Worm (Caenorhabditis elegans) whole organism, young adult: ENCODE measurements around the gene cwp-4.
A peak's percentile ranks its signal among the peaks of the same experiment; 100 is the strongest.

ENCODE experiments used
- C06A6.2 ChIP-seq: fragments of 200-800 bp; sonication (Bioruptor generic); conservative IDR thresholded peaks from 2 replicates; pipeline ENCODE4 v1.3.6; 2022; ENCODE audit warnings: missing genetic modification characterization, missing compliant biosample characterization
- C17E4.6 ChIP-seq: fragments of 200-800 bp; sonication (Bioruptor generic); IDR thresholded peaks from 2 replicates; pipeline ENCODE4 v1.3.6; 2022; ENCODE audit warnings: missing genetic modification reagents, missing genetic modification characterization, missing compliant biosample characterization
- D2030.7 ChIP-seq: fragments of 200-800 bp; sonication (Bioruptor generic); IDR thresholded peaks from 2 replicates; pipeline ENCODE4 v1.3.6; 2022; ENCODE audit warnings: missing genetic modification reagents, missing genetic modification characterization, missing compliant biosample characterization
- F33H1.4 ChIP-seq: fragments of 200-800 bp; sonication (Bioruptor generic); IDR thresholded peaks from 2 replicates; pipeline ENCODE4 v1.3.6; 2022; ENCODE audit warnings: missing genetic modification reagents, missing genetic modification characterization, missing compliant biosample characterization
- F57A8.1 ChIP-seq: fragments of 200-800 bp; sonication (Bioruptor generic); optimal IDR thresholded peaks from 2 replicates; lab custom pipeline; 2018; ENCODE audit warnings: mild to moderate bottlenecking, missing genetic modification characterization, moderate library complexity, missing compliant biosample characterization
- K11D2.4 ChIP-seq: fragments of 200-800 bp; sonication (Bioruptor generic); IDR thresholded peaks from 2 replicates; pipeline ENCODE4 v1.3.6; 2022; ENCODE audit warnings: missing genetic modification reagents, missing genetic modification characterization, missing compliant biosample characterization
- Y56A3A.18 ChIP-seq: fragments of 200-800 bp; sonication (Bioruptor generic); IDR thresholded peaks from 2 replicates; pipeline ENCODE4 v1.3.6; 2022; ENCODE audit warnings: missing genetic modification reagents, missing genetic modification characterization, missing compliant biosample characterization
- Y67H2A.10 ChIP-seq: fragments of 200-800 bp; sonication (Bioruptor generic); conservative IDR thresholded peaks from 2 replicates; pipeline ENCODE4 v1.3.6; 2022; ENCODE audit warnings: missing genetic modification reagents, missing genetic modification characterization, missing compliant biosample characterization
- aptf-2 ChIP-seq: fragments of 200-800 bp; sonication (Bioruptor generic); conservative IDR thresholded peaks from 2 replicates; pipeline ENCODE4 v1.3.6; 2022; ENCODE audit warnings: missing genetic modification reagents, missing genetic modification characterization, missing compliant biosample characterization
- attf-3 ChIP-seq: fragments of 200-800 bp; sonication (Bioruptor generic); conservative IDR thresholded peaks from 2 replicates; pipeline ENCODE4 v1.3.6; 2022; ENCODE audit warnings: missing genetic modification reagents, missing genetic modification characterization, missing compliant biosample characterization
- attf-6 ChIP-seq: fragments of 200-800 bp; sonication (Bioruptor generic); IDR thresholded peaks from 2 replicates; pipeline ENCODE4 v1.3.6; 2022; ENCODE audit warnings: missing genetic modification reagents, missing genetic modification characterization, missing compliant biosample characterization
- bed-2 ChIP-seq: fragments of 200-800 bp; sonication (Bioruptor generic); IDR thresholded peaks from 2 replicates; pipeline ENCODE4 v1.3.6; 2022; ENCODE audit warnings: missing genetic modification reagents, missing genetic modification characterization, missing compliant biosample characterization
- cebp-2 ChIP-seq: fragments of 200-800 bp; sonication (Bioruptor generic); IDR thresholded peaks from 2 replicates; pipeline ENCODE4 v1.3.6; 2022; ENCODE audit warnings: missing genetic modification characterization, missing compliant biosample characterization
- ceh-100 ChIP-seq: fragments of 200-800 bp; sonication (Bioruptor generic); IDR thresholded peaks from 2 replicates; pipeline ENCODE4 v1.3.6; 2022; ENCODE audit warnings: missing genetic modification reagents, missing genetic modification characterization, missing compliant biosample characterization
- ceh-27 ChIP-seq: fragments of 200-800 bp; sonication (Bioruptor generic); optimal IDR thresholded peaks from 2 replicates; lab custom pipeline; 2018; ENCODE audit warnings: mild to moderate bottlenecking, missing genetic modification characterization, moderate library complexity, missing compliant biosample characterization
- ceh-40 ChIP-seq: fragments of 200-800 bp; sonication (Bioruptor generic); IDR thresholded peaks from 2 replicates; pipeline ENCODE4 v1.3.6; 2022; ENCODE audit warnings: missing genetic modification characterization, missing compliant biosample characterization
- ceh-58 ChIP-seq: fragments of 200-800 bp; sonication (Bioruptor generic); IDR thresholded peaks from 2 replicates; pipeline ENCODE4 v1.3.6; 2022; ENCODE audit warnings: missing genetic modification characterization, missing compliant biosample characterization
- ceh-91 ChIP-seq: fragments of 200-800 bp; sonication (Bioruptor generic); IDR thresholded peaks from 2 replicates; pipeline ENCODE4 v1.3.6; 2022; ENCODE audit warnings: missing genetic modification reagents, missing genetic modification characterization, missing compliant biosample characterization
- dox-1 ChIP-seq: fragments of 200-800 bp; sonication (Bioruptor generic); IDR thresholded peaks from 2 replicates; pipeline ENCODE4 v1.3.6; 2022; ENCODE audit warnings: missing genetic modification reagents, missing genetic modification characterization, missing compliant biosample characterization
- egl-18 ChIP-seq: fragments of 200-800 bp; sonication (Bioruptor generic); IDR thresholded peaks from 2 replicates; pipeline ENCODE4 v1.3.6; 2022; ENCODE audit warnings: missing genetic modification reagents, missing genetic modification characterization, missing compliant biosample characterization
- egrh-3 ChIP-seq: fragments of 200-800 bp; sonication (Bioruptor generic); IDR thresholded peaks from 2 replicates; pipeline ENCODE4 v1.3.6; 2022; ENCODE audit warnings: missing genetic modification reagents, missing genetic modification characterization, missing compliant biosample characterization
- ekl-4 ChIP-seq: fragments of 200-800 bp; sonication (Bioruptor generic); IDR thresholded peaks from 2 replicates; pipeline ENCODE4 v1.3.6; 2022; ENCODE audit warnings: missing genetic modification reagents, missing genetic modification characterization, missing compliant biosample characterization
- ets-4 ChIP-seq: fragments of 200-800 bp; sonication (Bioruptor generic); optimal IDR thresholded peaks from 2 replicates; lab custom pipeline; 2018; ENCODE audit warnings: mild to moderate bottlenecking, missing genetic modification characterization, missing compliant biosample characterization
- fkh-3 ChIP-seq: sonication (generic microtip); optimal IDR thresholded peaks from 2 replicates; lab custom pipeline; 2016; ENCODE audit warnings: mild to moderate bottlenecking, missing genetic modification characterization, missing compliant biosample characterization
- gei-17 ChIP-seq: fragments of 200-800 bp; sonication (Bioruptor generic); optimal IDR thresholded peaks from 2 replicates; lab custom pipeline; 2018; ENCODE audit warnings: mild to moderate bottlenecking, missing genetic modification characterization, missing compliant biosample characterization
- hmg-1.2 ChIP-seq: fragments of 200-800 bp; sonication (Bioruptor generic); IDR thresholded peaks from 2 replicates; pipeline ENCODE4 v1.3.6; 2022; ENCODE audit warnings: missing genetic modification reagents, missing genetic modification characterization, missing compliant biosample characterization
- hmg-20 ChIP-seq: fragments of 200-800 bp; sonication (Bioruptor generic); IDR thresholded peaks from 2 replicates; pipeline ENCODE4 v1.3.6; 2022; ENCODE audit warnings: missing genetic modification reagents, missing genetic modification characterization, missing compliant biosample characterization
- hsf-1 ChIP-seq: fragments of 200-800 bp; sonication (Bioruptor generic); IDR thresholded peaks from 2 replicates; pipeline ENCODE4 v1.3.6; 2022; ENCODE audit warnings: missing genetic modification reagents, missing genetic modification characterization, missing compliant biosample characterization
- lag-1 ChIP-seq: fragments of 200-800 bp; sonication (Bioruptor generic); IDR thresholded peaks from 2 replicates; pipeline ENCODE4 v1.3.6; 2022; ENCODE audit warnings: missing genetic modification reagents, missing genetic modification characterization, missing compliant biosample characterization
- let-526 ChIP-seq: fragments of 200-800 bp; sonication (Bioruptor generic); IDR thresholded peaks from 2 replicates; pipeline ENCODE4 v1.3.6; 2022; ENCODE audit warnings: missing genetic modification reagents, missing genetic modification characterization, missing compliant biosample characterization
- lin-26 ChIP-seq: fragments of 200-800 bp; sonication (Bioruptor generic); IDR thresholded peaks from 2 replicates; pipeline ENCODE4 v1.3.6; 2022; ENCODE audit warnings: missing genetic modification reagents, missing genetic modification characterization, missing compliant biosample characterization
- lin-40 ChIP-seq: sonication (generic microtip); optimal IDR thresholded peaks from 2 replicates; lab custom pipeline; 2016; ENCODE audit warnings: missing genetic modification characterization, mild to moderate bottlenecking, missing compliant biosample characterization, missing genotype, missing genetic modification reagents
- lir-1 ChIP-seq: fragments of 200-800 bp; sonication (Bioruptor generic); conservative IDR thresholded peaks from 2 replicates; pipeline ENCODE4 v1.3.6; 2022; ENCODE audit warnings: missing genetic modification reagents, missing genetic modification characterization, missing compliant biosample characterization
- lsl-1 ChIP-seq: fragments of 200-800 bp; sonication (Bioruptor generic); optimal IDR thresholded peaks from 2 replicates; lab custom pipeline; 2018; ENCODE audit warnings: mild to moderate bottlenecking, missing genetic modification characterization, moderate library complexity, missing compliant biosample characterization
- madf-8 ChIP-seq: fragments of 200-800 bp; sonication (Bioruptor generic); conservative IDR thresholded peaks from 2 replicates; pipeline ENCODE4 v1.3.6; 2022; ENCODE audit warnings: missing genetic modification reagents, missing genetic modification characterization, missing compliant biosample characterization
- mcd-1 ChIP-seq: fragments of 200-800 bp; sonication (Bioruptor generic); IDR thresholded peaks from 2 replicates; pipeline ENCODE4 v1.3.6; 2022; ENCODE audit warnings: missing genetic modification reagents, missing genetic modification characterization, missing compliant biosample characterization
- pbrm-1 ChIP-seq: fragments of 200-800 bp; sonication (Bioruptor generic); IDR thresholded peaks from 2 replicates; pipeline ENCODE4 v1.3.6; 2022; ENCODE audit warnings: missing genetic modification reagents, missing genetic modification characterization, missing compliant biosample characterization
- rcor-1 ChIP-seq: fragments of 200-800 bp; sonication (Bioruptor generic); IDR thresholded peaks from 2 replicates; pipeline ENCODE4 v1.3.6; 2022; ENCODE audit warnings: missing genetic modification reagents, missing genetic modification characterization, missing compliant biosample characterization
- rpc-1 ChIP-seq, 2 experiments: fragments of 150-350 bp in 1 of 2; sonication (generic microtip) in 1 of 2; optimal IDR thresholded peaks; 2 replicates each; lab custom pipeline; 2014 to 2018; ENCODE audit warnings: missing biosample characterization in 1 of 2, missing genetic modification characterization in 1 of 2, missing genetic modification reagents in 1 of 2, missing genotype in 1 of 2
- sea-2 ChIP-seq: fragments of 200-800 bp; sonication (Bioruptor generic); IDR thresholded peaks from 2 replicates; pipeline ENCODE4 v1.3.6; 2022; ENCODE audit warnings: missing genetic modification characterization, missing compliant biosample characterization
- somi-1 ChIP-seq: fragments of 200-800 bp; sonication (Bioruptor generic); optimal IDR thresholded peaks from 2 replicates; lab custom pipeline; 2018; ENCODE audit warnings: mild to moderate bottlenecking, missing genetic modification characterization, missing compliant biosample characterization
- xnd-1 ChIP-seq: sonication (generic microtip); optimal IDR thresholded peaks from 2 replicates; lab custom pipeline; 2016; ENCODE audit warnings: missing genotype, missing genetic modification reagents, missing genetic modification characterization, missing compliant biosample characterization
- ztf-25 ChIP-seq: fragments of 200-800 bp; sonication (Bioruptor generic); IDR thresholded peaks from 2 replicates; pipeline ENCODE4 v1.3.6; 2022; ENCODE audit warnings: missing genetic modification reagents, missing genetic modification characterization, missing compliant biosample characterization
- ztf-28 ChIP-seq: fragments of 200-800 bp; sonication (Bioruptor generic); IDR thresholded peaks from 2 replicates; pipeline ENCODE4 v1.3.6; 2022; ENCODE audit warnings: missing genetic modification reagents, missing genetic modification characterization, missing compliant biosample characterization

cwp-4 gene

ce11 chrV:5046103-5046502 is 7.3 kb upstream of the cwp-4 start, which contains the start of gene exc-14:
Gene exc-14 (minus strand): TSS chrV:5046203.
- no peak for TF ChIP-seq ceh-40 (GFP tag; lab: Robert Waterston, UW)
- no peak for TF ChIP-seq lag-1 (GFP tag; lab: Robert Waterston, UW)
- no peak for TF ChIP-seq F33H1.4 (GFP tag; lab: Robert Waterston, UW)
- TF ChIP-seq ets-4, result no peak
- TF ChIP-seq hmg-20 (GFP tag; lab: Robert Waterston, UW), result no peak
- no peak for TF ChIP-seq gei-17

ce11 chrV:5046558-5046957 is 6.9 kb upstream of the cwp-4 start:
- TF ChIP-seq xnd-1 (tag; lab: Kevin White, UChicago) (peak; percentile 58), somi-1 (no peak), fkh-3 (tag; lab: Kevin White, UChicago) (no peak), lin-40 (tag; lab: Kevin White, UChicago) (no peak), dox-1 (GFP tag; lab: Robert Waterston, UW) (no peak), aptf-2 (no peak), ceh-27 (GFP tag; lab: Kevin White, UChicago) (no peak), F33H1.4 (GFP tag; lab: Robert Waterston, UW) (peak; percentile 60), lsl-1 (GFP tag; lab: Kevin White, UChicago) (peak; percentile 42), attf-6 (GFP tag; lab: Robert Waterston, UW) (no peak), rpc-1 (optimal IDR thresholded peaks at IDR 0.05; lab: Kevin White, UChicago) (no peak), rpc-1 (tag; optimal IDR thresholded peaks at IDR 0.05; lab: Kevin White, UChicago) (no peak), madf-8 (GFP tag; lab: Robert Waterston, UW) (peak; percentile 68), F57A8.1 (GFP tag; lab: Kevin White, UChicago) (no peak), Y56A3A.18 (no peak), bed-2 (no peak)

ce11 chrV:5047230-5047629 is 6.2 kb upstream of the cwp-4 start:
- TF ChIP-seq D2030.7 (GFP tag; lab: Robert Waterston, UW), result peak; percentile 78
- peak; percentile 81; the same call in 1 of the 2 replicates for TF ChIP-seq hmg-20 (GFP tag; lab: Robert Waterston, UW)
- peak; percentile 95 for TF ChIP-seq pbrm-1 (GFP tag; lab: Robert Waterston, UW)
- TF ChIP-seq C17E4.6 (GFP tag; lab: Robert Waterston, UW), result peak; percentile 64
- TF ChIP-seq ztf-25 (GFP tag; lab: Robert Waterston, UW), result 0 out of 2 replicates have a peak, but pooled peaks have one; percentile 51
- TF ChIP-seq egl-18 (GFP tag; lab: Robert Waterston, UW), result peak; percentile 83
- TF ChIP-seq egrh-3 (GFP tag; lab: Robert Waterston, UW), result peak; percentile 87
- 0 out of 2 replicates have a peak, but pooled peaks have one; percentile 38 for TF ChIP-seq Y67H2A.10 (GFP tag; lab: Robert Waterston, UW)
- peak; percentile 95 for TF ChIP-seq mcd-1 (GFP tag; lab: Robert Waterston, UW)
- peak; percentile 71; the same call in 1 of the 2 replicates for TF ChIP-seq bed-2
- TF ChIP-seq rcor-1 (GFP tag; lab: Robert Waterston, UW), result peak; percentile 86
- peak; percentile 25; the same call in 1 of the 2 replicates for TF ChIP-seq hsf-1 (GFP tag; lab: Robert Waterston, UW)
- TF ChIP-seq dox-1 (GFP tag; lab: Robert Waterston, UW), result peak; percentile 95
- TF ChIP-seq lin-26 (GFP tag; lab: Robert Waterston, UW), result peak; percentile 66; the same call in 1 of the 2 replicates
- peak; percentile 70 for TF ChIP-seq F33H1.4 (GFP tag; lab: Robert Waterston, UW)
- TF ChIP-seq ztf-28 (GFP tag; lab: Robert Waterston, UW), result peak; percentile 83
- TF ChIP-seq hmg-1.2 (GFP tag; lab: Robert Waterston, UW), result peak; percentile 96
- TF ChIP-seq madf-8 (GFP tag; lab: Robert Waterston, UW), result peak; percentile 60
- TF ChIP-seq sea-2 (GFP tag; lab: Robert Waterston, UW), result peak; percentile 82; the same call in 1 of the 2 replicates
- TF ChIP-seq ceh-100 (GFP tag; lab: Robert Waterston, UW), result peak; percentile 93
- TF ChIP-seq lir-1 (GFP tag; lab: Robert Waterston, UW), result peak; percentile 41; the same call in 1 of the 2 replicates
- peak; percentile 76 for TF ChIP-seq aptf-2
- TF ChIP-seq C06A6.2 (GFP tag; lab: Robert Waterston, UW), result peak; percentile 91
- TF ChIP-seq ceh-91 (GFP tag; lab: Robert Waterston, UW), result peak; percentile 79
- TF ChIP-seq attf-6 (GFP tag; lab: Robert Waterston, UW), result peak; percentile 15; the same call in 1 of the 2 replicates
- 0 out of 2 replicates have a peak, but pooled peaks have one; percentile 66 for TF ChIP-seq cebp-2 (GFP tag; lab: Robert Waterston, UW)
- peak; percentile 92 for TF ChIP-seq K11D2.4 (GFP tag; lab: Robert Waterston, UW)
- TF ChIP-seq ceh-58 (GFP tag; lab: Robert Waterston, UW), result 0 out of 2 replicates have a peak, but pooled peaks have one; percentile 27
- peak; percentile 68 for TF ChIP-seq attf-3
- peak; percentile 86 for TF ChIP-seq ekl-4 (GFP tag; lab: Robert Waterston, UW)
- TF ChIP-seq let-526 (GFP tag; lab: Robert Waterston, UW), result peak; percentile 82
